Worm (Caenorhabditis elegans) whole organism, L2 larva: Measurements from ENCODE around the gene C29F7.2.

ENCODE experiments used
- C34F6.9 ChIP-seq: fragments of 150-350 bp; optimal IDR thresholded peaks from 2 replicates; lab custom pipeline; 2014; ENCODE audit warnings: missing biosample characterization, missing genetic modification characterization
- F13H6.1 ChIP-seq: sonication (generic microtip); optimal IDR thresholded peaks from 2 replicates; lab custom pipeline; 2016; ENCODE audit warnings: missing genetic modification characterization, missing compliant biosample characterization
- R02D3.7 ChIP-seq: fragments of 150-350 bp; optimal IDR thresholded peaks from 2 replicates; lab custom pipeline; 2014; ENCODE audit warnings: missing biosample characterization, missing genetic modification characterization
- Y55F3AM.14 ChIP-seq: fragments of 200-800 bp; sonication (Bioruptor generic); optimal IDR thresholded peaks from 2 replicates; lab custom pipeline; 2018; ENCODE audit warnings: mild to moderate bottlenecking, missing genetic modification characterization, missing compliant biosample characterization
- alr-1 ChIP-seq: fragments of 150-350 bp; optimal IDR thresholded peaks from 2 replicates; lab custom pipeline; 2014; ENCODE audit warnings: missing biosample characterization, missing genetic modification characterization
- ama-1 ChIP-seq: fragments of 150-350 bp; optimal IDR thresholded peaks from 2 replicates; lab custom pipeline; 2018; ENCODE audit warnings: inconsistent platforms
- blmp-1 ChIP-seq: sonication (generic microtip); optimal IDR thresholded peaks from 2 replicates; lab custom pipeline; 2017; ENCODE audit warnings: missing genetic modification characterization, mild to moderate bottlenecking, missing compliant biosample characterization, antibody characterized with exemption, moderate library complexity; ENCODE audit not compliant: insufficient read depth
- ceh-16 ChIP-seq: fragments of 150-350 bp; optimal IDR thresholded peaks from 2 replicates; lab custom pipeline; 2014; ENCODE audit warnings: missing biosample characterization, missing genetic modification characterization
- ceh-82 ChIP-seq: fragments of 150-350 bp; optimal IDR thresholded peaks from 2 replicates; lab custom pipeline; 2014; ENCODE audit warnings: missing biosample characterization, missing genetic modification characterization
- crh-2 ChIP-seq: sonication (generic microtip); optimal IDR thresholded peaks from 2 replicates; lab custom pipeline; 2017; ENCODE audit warnings: missing biosample characterization, missing genetic modification characterization
- dmd-4 ChIP-seq: sonication (generic microtip); optimal IDR thresholded peaks from 2 replicates; lab custom pipeline; 2017; ENCODE audit warnings: missing biosample characterization, missing genetic modification characterization
- egl-27 ChIP-seq: sonication (generic microtip); optimal IDR thresholded peaks from 3 replicates; lab custom pipeline; 2017; ENCODE audit warnings: missing biosample characterization, missing genetic modification reagents, missing genetic modification characterization
- elt-1 ChIP-seq: fragments of 150-350 bp; optimal IDR thresholded peaks from 2 replicates; lab custom pipeline; 2014; ENCODE audit warnings: missing biosample characterization, missing genetic modification characterization
- fos-1 ChIP-seq: fragments of 150-350 bp; optimal IDR thresholded peaks from 2 replicates; lab custom pipeline; 2014; ENCODE audit warnings: missing biosample characterization, missing genetic modification characterization
- gmeb-1 ChIP-seq: fragments of 150-350 bp; optimal IDR thresholded peaks from 2 replicates; lab custom pipeline; 2014; ENCODE audit warnings: missing biosample characterization, missing genetic modification characterization
- lin-11 ChIP-seq: fragments of 150-350 bp; sonication (generic microtip); optimal IDR thresholded peaks from 2 replicates; lab custom pipeline; 2014; ENCODE audit warnings: missing biosample characterization, missing genetic modification characterization, inconsistent platforms, mixed read lengths
- lin-13 ChIP-seq: fragments of 150-350 bp; optimal IDR thresholded peaks from 2 replicates; lab custom pipeline; 2014; ENCODE audit warnings: missing biosample characterization, missing genetic modification reagents, missing genetic modification characterization
- lin-39 ChIP-seq: fragments of 150-350 bp; optimal IDR thresholded peaks from 2 replicates; lab custom pipeline; 2014; ENCODE audit warnings: missing biosample characterization, missing genetic modification reagents, missing genetic modification characterization
- lsy-2 ChIP-seq, 2 experiments: fragments of 150-350 bp in 1 of 2; sonication (generic microtip) in 1 of 2; optimal IDR thresholded peaks; 2 replicates each; lab custom pipeline; 2014 to 2017; ENCODE audit warnings: missing biosample characterization in 2 of 2, missing genetic modification characterization in 2 of 2
- mab-5 ChIP-seq: fragments of 150-350 bp; optimal IDR thresholded peaks from 2 replicates; lab custom pipeline; 2014; ENCODE audit warnings: missing biosample characterization, missing genetic modification characterization
- mdl-1 ChIP-seq, 2 experiments: fragments of 150-350 bp in 1 of 2; sonication (generic microtip) in 1 of 2; optimal IDR thresholded peaks; 2 replicates each; lab custom pipeline; 2017; ENCODE audit warnings: missing biosample characterization in 2 of 2, missing genetic modification characterization in 2 of 2
- nhr-10 ChIP-seq: sonication (generic microtip); optimal IDR thresholded peaks from 2 replicates; lab custom pipeline; 2017; ENCODE audit warnings: missing biosample characterization, missing genetic modification characterization
- nhr-11 ChIP-seq: fragments of 150-350 bp; optimal IDR thresholded peaks from 2 replicates; lab custom pipeline; 2014; ENCODE audit warnings: missing biosample characterization, missing genetic modification characterization
- nhr-12 ChIP-seq: fragments of 150-350 bp; optimal IDR thresholded peaks from 2 replicates; lab custom pipeline; 2014; ENCODE audit warnings: missing biosample characterization, missing genetic modification characterization
- nhr-129 ChIP-seq: fragments of 150-350 bp; optimal IDR thresholded peaks from 2 replicates; lab custom pipeline; 2014; ENCODE audit warnings: missing biosample characterization, missing genetic modification characterization
- nhr-21 ChIP-seq: fragments of 150-350 bp; optimal IDR thresholded peaks from 2 replicates; lab custom pipeline; 2014; ENCODE audit warnings: missing biosample characterization, missing genetic modification characterization
- nhr-237 ChIP-seq: fragments of 150-350 bp; optimal IDR thresholded peaks from 2 replicates; lab custom pipeline; 2014; ENCODE audit warnings: missing biosample characterization, missing genetic modification characterization
- nhr-25 ChIP-seq: fragments of 150-350 bp; sonication (generic microtip); optimal IDR thresholded peaks from 3 replicates; lab custom pipeline; 2014; ENCODE audit warnings: missing biosample characterization, missing genetic modification characterization
- nhr-6 ChIP-seq: fragments of 150-350 bp; optimal IDR thresholded peaks from 2 replicates; lab custom pipeline; 2014; ENCODE audit warnings: missing biosample characterization, missing genetic modification characterization
- nhr-77 ChIP-seq: fragments of 150-350 bp; optimal IDR thresholded peaks from 2 replicates; lab custom pipeline; 2014; ENCODE audit warnings: missing biosample characterization, missing genetic modification characterization
- sem-4 ChIP-seq: fragments of 150-350 bp; optimal IDR thresholded peaks from 2 replicates; lab custom pipeline; 2014; ENCODE audit warnings: missing biosample characterization, missing genetic modification reagents, missing genetic modification characterization
- skn-1 ChIP-seq: sonication (generic microtip); optimal IDR thresholded peaks from 2 replicates; lab custom pipeline; 2017; ENCODE audit warnings: missing biosample characterization, missing genetic modification characterization
- sma-3 ChIP-seq: sonication (generic microtip); optimal IDR thresholded peaks from 2 replicates; lab custom pipeline; 2016; ENCODE audit warnings: missing genetic modification reagents, missing genetic modification characterization, missing compliant biosample characterization
- sma-9 ChIP-seq, 2 experiments: fragments of 150-350 bp in 1 of 2; sonication (generic microtip) in 1 of 2; optimal IDR thresholded peaks; 2 replicates each; lab custom pipeline; 2014 to 2016; ENCODE audit warnings: missing genetic modification characterization in 2 of 2, mild to moderate bottlenecking in 1 of 2, missing biosample characterization in 1 of 2, missing compliant biosample characterization in 1 of 2, missing genetic modification reagents in 1 of 2, moderate library complexity in 1 of 2
- snpc-4 ChIP-seq: fragments of 150-350 bp; optimal IDR thresholded peaks from 2 replicates; lab custom pipeline; 2014; ENCODE audit warnings: missing biosample characterization, missing genetic modification characterization
- unc-39 ChIP-seq: fragments of 150-350 bp; optimal IDR thresholded peaks from 2 replicates; lab custom pipeline; 2014; ENCODE audit warnings: missing biosample characterization, missing genetic modification characterization
- unc-62 ChIP-seq: fragments of 150-350 bp; optimal IDR thresholded peaks from 2 replicates; lab custom pipeline; 2014; ENCODE audit warnings: missing biosample characterization, missing genetic modification reagents, missing genetic modification characterization
- ztf-1 ChIP-seq: fragments of 200-800 bp; sonication (Bioruptor generic); conservative IDR thresholded peaks from 2 replicates; pipeline ENCODE4 v1.3.6; 2022; ENCODE audit warnings: missing genetic modification characterization, missing compliant biosample characterization
- ztf-4 ChIP-seq: fragments of 150-350 bp; optimal IDR thresholded peaks from 2 replicates; lab custom pipeline; 2014; ENCODE audit warnings: missing biosample characterization, missing genetic modification characterization

Gene C29F7.2

ce11 chrX:13396550-13397023 is 19.3 kb upstream of the C29F7.2 start, which contains the start of gene F02C12.3 (continued):
- TF ChIP-seq crh-2 (tag; lab: Kevin White, UChicago): peak; percentile 88
- TF ChIP-seq elt-1 (tag; lab: Kevin White, UChicago): no peak
- TF ChIP-seq fos-1 (tag; lab: Kevin White, UChicago): peak; percentile 43
- TF ChIP-seq unc-62: no peak
- TF ChIP-seq nhr-77: no peak
- TF ChIP-seq ztf-1: no peak
- TF ChIP-seq lin-11: peak; percentile 82
- TF ChIP-seq ceh-16 (tag; lab: Kevin White, UChicago): peak; percentile 46
- TF ChIP-seq lin-13: peak; percentile 80
- peak; percentile 85 for TF ChIP-seq C34F6.9
- peak; percentile 85 for TF ChIP-seq mab-5 (tag; lab: Kevin White, UChicago)
- TF ChIP-seq nhr-6: peak; percentile 80
- TF ChIP-seq nhr-10 (tag; lab: Kevin White, UChicago): no peak
- TF ChIP-seq, all 48 proteins: peak for 27

ce11 chrX:13399221-13399620 is 16.7 kb upstream of the C29F7.2 start, which contains the start of gene F02C12.2:
TSS of gene F02C12.2 (minus strand) at chrX:13399321.
- TF ChIP-seq crh-2 (tag; lab: Kevin White, UChicago) (no peak), egl-27 (tag; lab: Kevin White, UChicago) (no peak), unc-39 (tag; lab: Kevin White, UChicago) (no peak), gmeb-1 (no peak), ama-1 (lab: Kevin White, UChicago) (no peak), nhr-10 (tag; lab: Kevin White, UChicago) (no peak), lin-13 (no peak), nhr-11 (tag; lab: Kevin White, UChicago) (no peak), sem-4 (tag; lab: Kevin White, UChicago) (no peak), nhr-129 (tag; lab: Kevin White, UChicago) (no peak), nhr-12 (no peak), ztf-4 (no peak), ceh-82 (tag; lab: Kevin White, UChicago) (no peak)

- TF ChIP-seq nhr-25 (no peak), sma-3 (GFP tag; lab: Kevin White, UChicago) (peak; percentile 22), ceh-16 (tag; lab: Kevin White, UChicago) (no peak), Y55F3AM.14 (GFP tag; lab: Kevin White, UChicago) (no peak), nhr-11 (tag; lab: Kevin White, UChicago) (no peak), gmeb-1 (peak; percentile 0), F13H6.1 (tag; lab: Kevin White, UChicago) (peak; percentile 55), nhr-77 (no peak), nhr-129 (tag; lab: Kevin White, UChicago) (peak; percentile 45), alr-1 (tag; lab: Kevin White, UChicago) (no peak), dmd-4 (tag; lab: Kevin White, UChicago) (no peak), mdl-1 (tag; optimal IDR thresholded peaks at IDR 0.05; lab: Kevin White, UChicago) (no peak), C34F6.9 (peak; percentile 20), nhr-237 (tag; lab: Kevin White, UChicago) (no peak), fos-1 (tag; lab: Kevin White, UChicago) (peak; percentile 95), lin-39 (tag; lab: Kevin White, UChicago) (no peak), lin-13 (no peak), nhr-21 (no peak), sma-9 (GFP tag; optimal IDR thresholded peaks at IDR 0.05; lab: Kevin White, UChicago) (peak; percentile 49), sma-9 (tag; optimal IDR thresholded peaks at IDR 0.05; lab: Kevin White, UChicago) (no peak), unc-39 (tag; lab: Kevin White, UChicago) (no peak), lin-11 (no peak), lsy-2 (tag; optimal IDR thresholded peaks at IDR 0.05; lab: Kevin White, UChicago) (no peak), skn-1 (tag; lab: Kevin White, UChicago) (no peak), snpc-4 (no peak), blmp-1 (tag; lab: Kevin White, UChicago) (peak; percentile 10), elt-1 (tag; lab: Kevin White, UChicago) (no peak), nhr-12 (no peak)
Observed at ce11 chrX:13401311-13401710, 14.6 kb upstream of the C29F7.2 start.

- TF ChIP-seq unc-62 (no peak), unc-39 (tag; lab: Kevin White, UChicago) (no peak), gmeb-1 (no peak), R02D3.7 (tag; lab: Kevin White, UChicago) (no peak), lin-13 (no peak)
Observed at ce11 chrX:13401783-13402182, 14.1 kb upstream of the C29F7.2 start, which contains the start of gene F02C12.1. TSS of gene F02C12.1 (plus strand) at chrX:13402083.
